Fruit fly (Drosophila melanogaster) whole organism, wandering third instar larva: ENCODE results near the gene Him.

Experiments
- CG32264 ChIP-seq: fragments of 200-800 bp; sonication (Bioruptor generic); optimal IDR thresholded peaks from 2 replicates; lab custom pipeline; 2016; ENCODE audit warnings: missing biosample characterization, missing genetic modification characterization
- CG9705 ChIP-seq: fragments of 200-800 bp; sonication (Bioruptor generic); optimal IDR thresholded peaks from 2 replicates; lab custom pipeline; 2018; ENCODE audit warnings: missing biosample characterization, mild to moderate bottlenecking, missing genetic modification characterization
- CrebA ChIP-seq: fragments of 200-800 bp; sonication (Bioruptor generic); optimal IDR thresholded peaks from 2 replicates; lab custom pipeline; 2016; ENCODE audit warnings: missing biosample characterization, mild to moderate bottlenecking, missing genetic modification characterization, borderline replicate concordance
- Dfd ChIP-seq: fragments of >200 bp; optimal IDR thresholded peaks from 2 replicates; lab custom pipeline; 2017; ENCODE audit warnings: missing biosample characterization, missing genetic modification characterization
- Dif ChIP-seq: fragments of 200-275, 200-300 bp; sonication (Bioruptor generic); optimal IDR thresholded peaks from 2 replicates; lab custom pipeline; 2018; ENCODE audit warnings: missing biosample characterization, missing genetic modification characterization; ENCODE audit not compliant: partially characterized antibody
- HLH106 ChIP-seq: fragments of 200-800 bp; optimal IDR thresholded peaks from 3 replicates; lab custom pipeline; 2019; ENCODE audit warnings: missing biosample characterization, mild to moderate bottlenecking, missing genetic modification characterization, moderate library complexity
- Hr78 ChIP-seq: fragments of >200 bp; optimal IDR thresholded peaks from 2 replicates; lab custom pipeline; 2017; ENCODE audit warnings: missing biosample characterization, missing genetic modification characterization
- Jra ChIP-seq: sonication (Bioruptor generic); optimal IDR thresholded peaks from 2 replicates; lab custom pipeline; 2016; ENCODE audit warnings: missing biosample characterization, missing genetic modification characterization
- Myc ChIP-seq: fragments of >200 bp; optimal IDR thresholded peaks from 2 replicates; lab custom pipeline; 2017
- OdsH ChIP-seq: fragments of 200-800 bp; sonication (Bioruptor generic); optimal IDR thresholded peaks from 2 replicates; lab custom pipeline; 2016; ENCODE audit warnings: missing biosample characterization, mild to moderate bottlenecking, missing genetic modification characterization
- Rel ChIP-seq, 2 experiments: fragments of 200-800 bp; sonication (Bioruptor generic) in 1 of 2; optimal IDR thresholded peaks; 2 replicates in 1 of 2; 3 replicates in 1 of 2; lab custom pipeline; 2016 to 2019; ENCODE audit warnings: mild to moderate bottlenecking in 2 of 2, missing biosample characterization in 2 of 2, missing genetic modification characterization in 2 of 2, moderate library complexity in 1 of 2
- Sp1 ChIP-seq: fragments of 200-800 bp; sonication (Bioruptor generic); optimal IDR thresholded peaks from 3 replicates; lab custom pipeline; 2019; ENCODE audit warnings: missing biosample characterization, mild to moderate bottlenecking, missing genetic modification characterization, moderate library complexity
- Vsx2 ChIP-seq: fragments of 200-300, 225-300 bp; sonication (Bioruptor generic); optimal IDR thresholded peaks from 2 replicates; lab custom pipeline; 2018; ENCODE audit warnings: missing biosample characterization, missing genetic modification characterization; ENCODE audit not compliant: partially characterized antibody
- br ChIP-seq: fragments of 200-800 bp; sonication (Bioruptor generic); optimal IDR thresholded peaks from 2 replicates; lab custom pipeline; 2016; ENCODE audit warnings: missing biosample characterization, missing genetic modification characterization
- brk ChIP-seq: fragments of 200-800 bp; sonication (Bioruptor generic); optimal IDR thresholded peaks from 2 replicates; lab custom pipeline; 2016; ENCODE audit warnings: missing biosample characterization, mild to moderate bottlenecking, missing genetic modification characterization
- dl ChIP-seq, 2 experiments: fragments of 175-275, 200-275 bp in 1 of 2; fragments of 200-275 bp in 1 of 2; sonication (Bioruptor generic); optimal IDR thresholded peaks; lab custom pipeline; 2018; ENCODE audit warnings: mild to moderate bottlenecking in 2 of 2, missing biosample characterization in 2 of 2, missing genetic modification characterization in 2 of 2, moderate library complexity in 2 of 2; ENCODE audit not compliant: partially characterized antibody in 2 of 2, insufficient read depth in 1 of 2
- dsf ChIP-seq: sonication (Bioruptor generic); optimal IDR thresholded peaks from 2 replicates; lab custom pipeline; 2016; ENCODE audit warnings: missing biosample characterization, missing genetic modification characterization, borderline replicate concordance
- foxo ChIP-seq, 2 experiments: fragments of 200-800 bp; sonication (Bioruptor generic); optimal IDR thresholded peaks; 2 replicates in 1 of 2; 3 replicates in 1 of 2; lab custom pipeline; 2016 to 2017; ENCODE audit warnings: missing biosample characterization in 2 of 2, missing genetic modification characterization in 2 of 2
- fru ChIP-seq: fragments of 200-800 bp; sonication (Bioruptor generic); optimal IDR thresholded peaks from 3 replicates; lab custom pipeline; 2016; ENCODE audit warnings: missing biosample characterization, mild to moderate bottlenecking, missing genetic modification characterization
- h ChIP-seq: fragments of 200-800 bp; sonication (Bioruptor generic); optimal IDR thresholded peaks from 3 replicates; lab custom pipeline; 2016; ENCODE audit warnings: missing biosample characterization, mild to moderate bottlenecking, missing genetic modification characterization
- jim ChIP-seq: fragments of 175-275, 200-325 bp; sonication (Bioruptor generic); optimal IDR thresholded peaks from 2 replicates; lab custom pipeline; 2016; ENCODE audit warnings: missing biosample characterization, mild to moderate bottlenecking, missing genetic modification characterization
- lola ChIP-seq: fragments of >200 bp; optimal IDR thresholded peaks from 2 replicates; lab custom pipeline; 2017; ENCODE audit warnings: missing biosample characterization, missing genetic modification characterization
- pan ChIP-seq: fragments of >200 bp; optimal IDR thresholded peaks from 2 replicates; lab custom pipeline; 2017
- psq ChIP-seq: fragments of 200-800 bp; sonication (Bioruptor generic); optimal IDR thresholded peaks from 3 replicates; lab custom pipeline; 2017; ENCODE audit warnings: missing biosample characterization, mild to moderate bottlenecking, missing genetic modification characterization, moderate library complexity
- rgr ChIP-seq: fragments of 200-800 bp; sonication (Bioruptor generic); optimal IDR thresholded peaks from 3 replicates; lab custom pipeline; 2016; ENCODE audit warnings: missing biosample characterization, mild to moderate bottlenecking, missing genetic modification characterization
- sage ChIP-seq: fragments of 200-800 bp; sonication (Bioruptor generic); optimal IDR thresholded peaks from 2 replicates; lab custom pipeline; 2016; ENCODE audit warnings: missing biosample characterization, mild to moderate bottlenecking, missing genetic modification characterization
- sv ChIP-seq: fragments of 200-800 bp; sonication (Bioruptor generic); optimal IDR thresholded peaks from 3 replicates; lab custom pipeline; 2016; ENCODE audit warnings: missing biosample characterization, missing genetic modification characterization
- usp ChIP-seq: fragments of >200 bp; optimal IDR thresholded peaks from 2 replicates; lab custom pipeline; 2017; ENCODE audit warnings: missing biosample characterization, missing genetic modification characterization
- woc ChIP-seq: sonication (Bioruptor generic); optimal IDR thresholded peaks from 2 replicates; lab custom pipeline; 2016; ENCODE audit warnings: missing biosample characterization, mild to moderate bottlenecking, missing genetic modification characterization

Him gene

dm6 chrX:18197642-18198041 lies 11.6 kb upstream of the Him start:
- TF ChIP-seq jim (GFP tag; lab: Kevin White, UChicago): no peak
- TF ChIP-seq Hr78 (GFP tag; lab: Kevin White, UChicago): no peak
- TF ChIP-seq psq: no peak
- TF ChIP-seq Myc (lab: Kevin White, UChicago): no peak
- no peak for TF ChIP-seq Dfd (GFP tag; lab: Kevin White, UChicago)
- TF ChIP-seq brk (GFP tag; lab: Kevin White, UChicago): no peak
- TF ChIP-seq usp (GFP tag; lab: Kevin White, UChicago): no peak
- TF ChIP-seq fru (GFP tag; lab: Kevin White, UChicago): no peak
- TF ChIP-seq Jra (GFP tag; lab: Kevin White, UChicago): no peak
- no peak for TF ChIP-seq Rel (GFP tag; optimal IDR thresholded peaks at IDR 0.05; lab: Kevin White, UChicago)
- TF ChIP-seq Rel (tag; optimal IDR thresholded peaks at IDR 0.05; lab: Kevin White, UChicago): no peak
- no peak for TF ChIP-seq OdsH (GFP tag; lab: Kevin White, UChicago)

dm6 chrX:18205044-18205443 lies 4.2 kb upstream of the Him start, which contains the start of gene Hesr:
Gene Hesr (minus strand): TSS chrX:18205144.
- TF ChIP-seq Vsx2 (no peak), HLH106 (no peak), h (GFP tag; lab: Kevin White, UChicago) (no peak), Dif (no peak), rgr (GFP tag; lab: Kevin White, UChicago) (no peak)

DNA sequence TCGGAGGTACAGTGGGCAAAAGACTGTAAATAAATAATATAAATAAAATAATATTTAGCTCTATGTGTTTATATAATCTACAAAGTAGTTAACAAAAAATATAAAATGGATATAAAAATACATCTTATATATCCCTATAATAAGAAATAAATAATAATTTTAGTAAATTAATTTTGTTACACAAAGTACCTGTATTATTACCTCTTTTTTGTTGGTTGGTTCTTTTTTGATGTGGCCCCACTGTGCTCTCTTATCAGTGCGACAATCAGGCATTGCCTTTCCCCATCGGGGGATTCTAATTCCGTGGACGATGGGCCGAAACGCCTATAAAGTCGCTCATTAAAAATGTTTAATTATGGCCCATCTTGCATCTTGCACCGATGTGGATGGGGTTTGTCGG lies 1.7 kb upstream of the Him start:
- TF ChIP-seq dsf (GFP tag; lab: Kevin White, UChicago) (no peak), CG32264 (GFP tag; lab: Kevin White, UChicago) (no peak), pan (lab: Kevin White, UChicago) (no peak), foxo (GFP tag; optimal IDR thresholded peaks at IDR 0.05; lab: Kevin White, UChicago) (no peak), jim (GFP tag; lab: Kevin White, UChicago) (no peak), lola (GFP tag; lab: Kevin White, UChicago) (no peak)

DNA sequence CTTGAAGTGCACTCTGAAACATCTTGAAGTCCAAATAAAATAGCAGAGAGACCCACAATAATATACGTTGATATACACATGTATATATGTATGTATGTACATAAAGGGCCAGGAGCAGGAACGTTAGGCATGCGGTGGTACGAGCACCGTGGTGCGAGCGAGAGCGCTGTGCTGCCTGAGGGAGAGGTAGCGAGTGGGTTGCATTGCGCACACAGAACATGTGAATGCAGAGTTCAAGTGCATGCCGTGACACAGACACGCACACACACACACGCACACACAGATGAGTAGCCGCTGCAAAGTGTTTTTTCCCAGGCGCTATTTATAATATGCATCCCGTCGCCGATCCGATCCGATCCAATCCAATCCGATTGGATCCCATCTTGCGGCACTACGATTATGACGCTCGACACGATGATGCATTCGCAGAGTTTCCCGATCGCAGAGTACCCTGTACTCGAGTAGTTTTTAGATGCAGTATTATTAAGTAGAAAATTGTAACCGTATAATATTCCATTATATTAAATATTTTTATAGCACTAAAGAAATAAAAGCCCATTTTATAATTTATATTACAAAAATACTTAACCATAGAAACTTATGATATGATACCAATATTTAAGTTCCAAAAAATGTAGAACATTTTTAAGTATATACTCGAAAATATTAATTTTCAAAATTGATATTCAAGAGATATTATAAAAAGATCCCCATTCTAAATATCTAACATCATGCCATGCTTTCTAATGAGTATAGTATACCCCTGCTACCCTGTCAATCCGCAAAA lies 955 bp upstream of the Him start:
- TF ChIP-seq dl (GFP tag; optimal IDR thresholded peaks at IDR 0.05; lab: Kevin White, UChicago; ENCODE audit: insufficient read depth in 1 of 2, partially characterized antibody in 2 of 2): no peak
- TF ChIP-seq foxo (GFP tag; optimal IDR thresholded peaks at IDR 0.05; lab: Kevin White, UChicago): no peak

DNA sequence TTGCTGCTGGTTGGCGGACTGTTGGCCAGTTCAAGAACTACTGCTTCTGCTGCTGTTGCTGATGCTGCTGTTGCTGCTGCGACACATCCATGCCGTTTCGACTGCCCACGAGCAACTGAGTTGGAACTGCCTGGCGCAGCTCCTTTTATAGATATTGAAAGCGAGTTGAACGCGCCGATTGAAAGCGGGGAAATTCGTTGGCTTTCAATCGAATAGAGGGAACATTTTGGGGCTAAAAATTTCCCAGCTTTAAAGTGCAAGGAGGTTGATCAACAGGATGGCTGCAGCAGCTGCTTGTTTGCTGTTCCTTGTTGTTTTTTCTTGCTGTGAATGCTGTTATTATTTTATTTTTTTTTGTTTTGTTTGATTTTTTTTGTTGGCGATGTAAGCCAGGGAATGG lies 16.7 kb downstream of the Him start, which contains the start of gene CG33639:
TSS of gene CG33639 (minus strand) at position 101 of the 400 bp plus-strand sequence.
- TF ChIP-seq Dfd (GFP tag; lab: Kevin White, UChicago): peak; percentile 40
- no peak for TF ChIP-seq sv (GFP tag; lab: Kevin White, UChicago)
- no peak for TF ChIP-seq Jra (GFP tag; lab: Kevin White, UChicago)
- no peak for TF ChIP-seq CG9705 (GFP tag; lab: Kevin White, UChicago)
- no peak for TF ChIP-seq OdsH (GFP tag; lab: Kevin White, UChicago)
- no peak for TF ChIP-seq dl (GFP tag; optimal IDR thresholded peaks at IDR 0.05; lab: Kevin White, UChicago; ENCODE audit: insufficient read depth in 1 of 2, partially characterized antibody in 2 of 2)
- no peak for TF ChIP-seq dsf (GFP tag; lab: Kevin White, UChicago)
- no peak for TF ChIP-seq woc
- TF ChIP-seq, all 38 proteins: peak for 1

dm6 chrX:18237886-18238285 lies 28.7 kb downstream of the Him start:
- TF ChIP-seq sage (no peak), fru (GFP tag; lab: Kevin White, UChicago) (no peak)

DNA sequence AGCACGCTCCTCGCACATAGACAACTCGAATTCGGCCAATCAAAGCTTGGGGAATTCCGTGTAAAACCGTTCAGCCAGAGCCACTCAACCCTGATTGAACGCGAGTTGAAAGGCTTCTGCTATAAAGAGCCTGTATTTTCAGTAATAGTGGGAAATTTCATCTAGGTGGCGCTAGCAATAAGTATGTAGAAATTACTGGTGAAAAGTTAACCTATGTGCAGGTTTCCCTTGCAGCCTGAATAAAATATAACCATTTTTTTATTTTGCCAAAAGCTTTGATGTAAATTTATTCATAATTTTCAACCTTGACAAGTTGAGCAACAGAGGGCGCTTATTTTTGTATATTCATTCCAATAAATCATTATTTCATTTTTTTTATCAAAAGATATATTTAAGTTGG lies 29.2 kb downstream of the Him start:
- TF ChIP-seq CG9705 (GFP tag; lab: Kevin White, UChicago) (no peak), Rel (GFP tag; optimal IDR thresholded peaks at IDR 0.05; lab: Kevin White, UChicago) (no peak), Rel (tag; optimal IDR thresholded peaks at IDR 0.05; lab: Kevin White, UChicago) (no peak), Sp1 (no peak), HLH106 (no peak), CrebA (GFP tag; lab: Kevin White, UChicago) (no peak), dl (GFP tag; optimal IDR thresholded peaks at IDR 0.05; lab: Kevin White, UChicago; ENCODE audit: insufficient read depth in 1 of 2, partially characterized antibody in 2 of 2) (no peak), woc (no peak), br (GFP tag; lab: Kevin White, UChicago) (no peak), sage (no peak)
- TF ChIP-seq, all 38 proteins: peak for 0
